Comparison of ENCODE assay signal across 3 fruit fly cellular contexts in genomic region chr3R:17934752-17935151, dm6.
TF ChIP-seq lines count a peak whose summit lies in the region.

No protein-coding gene starts in this region.

- no peak for TF ChIP-seq CTCF in whole organism, embryonic (GFP tag; optimal IDR thresholded peaks at IDR 0.05; lab: Kevin White, UChicago)

TF ChIP-seq in whole organism, embryonic, 481 proteins besides CTCF, POLR2A, EP300 and RAD21:
- TF ChIP-seq gsb-n (tag; optimal IDR thresholded peaks at IDR 0.05; lab: Kevin White, UChicago) (no peak), Dp (GFP tag; optimal IDR thresholded peaks at IDR 0.05; lab: Kevin White, UChicago) (no peak), dmrt11E (tag; optimal IDR thresholded peaks at IDR 0.05; lab: Kevin White, UChicago) (peak; percentile 2), CG30403 (GFP tag; optimal IDR thresholded peaks at IDR 0.05; lab: Kevin White, UChicago) (no peak), Hand (GFP tag; optimal IDR thresholded peaks at IDR 0.05; lab: Kevin White, UChicago) (no peak), Abd-B (GFP tag; optimal IDR thresholded peaks at IDR 0.05; lab: Kevin White, UChicago) (no peak), sens (GFP tag; lab: Kevin White, UChicago) (peak; percentile 68), prd (optimal IDR thresholded peaks at IDR 0.05; lab: Kevin White, UChicago) (no peak), prd (GFP tag; IDR thresholded peaks at IDR 0.05; lab: Robert Waterston, UW) (peak; percentile 39; the same call in 1 of the 3 replicates), hbn (GFP tag; IDR thresholded peaks at IDR 0.05; lab: Robert Waterston, UW; ENCODE audit: partially characterized antibody) (no peak)

TF ChIP-seq in whole organism, prepupa, 60 proteins besides CTCF, POLR2A, EP300 and RAD21 (continues in another document):
- TF ChIP-seq CG8632 (GFP tag; optimal IDR thresholded peaks at IDR 0.05; lab: Kevin White, UChicago) (no peak), fd59A (GFP tag; optimal IDR thresholded peaks at IDR 0.05; lab: Kevin White, UChicago) (no peak), CG9139 (GFP tag; optimal IDR thresholded peaks at IDR 0.05; lab: Kevin White, UChicago) (no peak), acj6 (GFP tag; optimal IDR thresholded peaks at IDR 0.05; lab: Kevin White, UChicago) (no peak), CG11902 (GFP tag; optimal IDR thresholded peaks at IDR 0.05; lab: Kevin White, UChicago) (no peak), Ets96B (tag; optimal IDR thresholded peaks at IDR 0.05; lab: Kevin White, UChicago) (peak; percentile 3), Blimp-1 (GFP tag; optimal IDR thresholded peaks at IDR 0.05; lab: Kevin White, UChicago) (no peak), CG3032 (tag; optimal IDR thresholded peaks at IDR 0.05; lab: Kevin White, UChicago) (no peak), ss (GFP tag; optimal IDR thresholded peaks at IDR 0.05; lab: Kevin White, UChicago) (no peak), Hr4 (GFP tag; optimal IDR thresholded peaks at IDR 0.05; lab: Kevin White, UChicago) (peak; percentile 16), CG6276 (GFP tag; optimal IDR thresholded peaks at IDR 0.05; lab: Kevin White, UChicago) (peak; percentile 7), CG10631 (GFP tag; optimal IDR thresholded peaks at IDR 0.05; lab: Kevin White, UChicago) (peak; percentile 23), dsx (GFP tag; optimal IDR thresholded peaks at IDR 0.05; lab: Kevin White, UChicago; ENCODE audit: poor library complexity, severe bottlenecking) (no peak), OdsH (GFP tag; optimal IDR thresholded peaks at IDR 0.05; lab: Kevin White, UChicago) (no peak), vri (GFP tag; optimal IDR thresholded peaks at IDR 0.05; lab: Kevin White, UChicago) (no peak), achi (GFP tag; optimal IDR thresholded peaks at IDR 0.05; lab: Kevin White, UChicago) (no peak), Eip93F (GFP tag; optimal IDR thresholded peaks at IDR 0.05; lab: Kevin White, UChicago) (no peak), CG11762 (GFP tag; optimal IDR thresholded peaks at IDR 0.05; lab: Kevin White, UChicago; ENCODE audit: insufficient read depth) (no peak), svp (GFP tag; lab: Kevin White, UChicago) (no peak), CG6163 (GFP tag; IDR thresholded peaks at IDR 0.05; lab: Robert Waterston, UW) (peak; percentile 48; the same call in 2 of the 3 replicates), lz (GFP tag; optimal IDR thresholded peaks at IDR 0.05; lab: Kevin White, UChicago) (no peak), CG6854 (GFP tag; optimal IDR thresholded peaks at IDR 0.05; lab: Kevin White, UChicago) (no peak), CG16779 (tag; optimal IDR thresholded peaks at IDR 0.05; lab: Kevin White, UChicago) (no peak), CG1621 (tag; optimal IDR thresholded peaks at IDR 0.05; lab: Kevin White, UChicago) (no peak), Hr39 (GFP tag; optimal IDR thresholded peaks at IDR 0.05; lab: Kevin White, UChicago) (no peak), CG31627 (GFP tag; optimal IDR thresholded peaks at IDR 0.05; lab: Kevin White, UChicago) (no peak), Ets21C (GFP tag; optimal IDR thresholded peaks at IDR 0.05; lab: Kevin White, UChicago) (no peak), spab (GFP tag; optimal IDR thresholded peaks at IDR 0.05; lab: Kevin White, UChicago) (no peak), CG32006 (GFP tag; optimal IDR thresholded peaks at IDR 0.05; lab: Kevin White, UChicago) (peak; percentile 27), fd85E (GFP tag; optimal IDR thresholded peaks at IDR 0.05; lab: Kevin White, UChicago) (no peak), Smox (GFP tag; optimal IDR thresholded peaks at IDR 0.05; lab: Kevin White, UChicago) (no peak), eg (GFP tag; IDR thresholded peaks at IDR 0.05; lab: Robert Waterston, UW) (no peak), CG6792 (GFP tag; optimal IDR thresholded peaks at IDR 0.05; lab: Kevin White, UChicago) (no peak), salr (GFP tag; optimal IDR thresholded peaks at IDR 0.05; lab: Kevin White, UChicago) (no peak), CG15336 (GFP tag; IDR thresholded peaks at IDR 0.05; lab: Robert Waterston, UW) (peak; percentile 48; the same call in 1 of the 2 replicates), Lpt (GFP tag; optimal IDR thresholded peaks at IDR 0.05; lab: Kevin White, UChicago) (no peak), esn (GFP tag; optimal IDR thresholded peaks at IDR 0.05; lab: Kevin White, UChicago) (no peak), Eip75B (GFP tag; optimal IDR thresholded peaks at IDR 0.05; lab: Kevin White, UChicago) (no peak), CG6808 (GFP tag; optimal IDR thresholded peaks at IDR 0.05; lab: Kevin White, UChicago) (no peak), CG8319 (GFP tag; optimal IDR thresholded peaks at IDR 0.05; lab: Kevin White, UChicago) (no peak), Hr38 (GFP tag; optimal IDR thresholded peaks at IDR 0.05; lab: Kevin White, UChicago) (no peak), CG4318 (GFP tag; optimal IDR thresholded peaks at IDR 0.05; lab: Kevin White, UChicago) (no peak), pdm3 (GFP tag; optimal IDR thresholded peaks at IDR 0.05; lab: Kevin White, UChicago) (no peak)

TF ChIP-seq in whole organism, pupa, 21 proteins besides CTCF, POLR2A, EP300 and RAD21:
- peak; percentile 7 for TF ChIP-seq CG17806 (tag; optimal IDR thresholded peaks at IDR 0.05; lab: Kevin White, UChicago)
- no peak for TF ChIP-seq D1 (tag; optimal IDR thresholded peaks at IDR 0.05; lab: Kevin White, UChicago)
- TF ChIP-seq CG9948 (tag; optimal IDR thresholded peaks at IDR 0.05; lab: Kevin White, UChicago), result peak; percentile 15
- TF ChIP-seq gl (tag; optimal IDR thresholded peaks at IDR 0.05; lab: Kevin White, UChicago), result no peak
- no peak for TF ChIP-seq CG10348 (GFP tag; IDR thresholded peaks at IDR 0.05; lab: Robert Waterston, UW)
- TF ChIP-seq Pif1B (GFP tag; optimal IDR thresholded peaks at IDR 0.05; lab: Kevin White, UChicago), result no peak
- TF ChIP-seq CG4496 (GFP tag; IDR thresholded peaks at IDR 0.05; lab: Robert Waterston, UW), result 0 out of 3 replicates have a peak, but pooled peaks have one; percentile 38
- TF ChIP-seq CG32121 (GFP tag; IDR thresholded peaks at IDR 0.05; lab: Robert Waterston, UW), result 0 out of 2 replicates have a peak, but pooled peaks have one; percentile 17
- peak; percentile 31 for TF ChIP-seq CG8301 (tag; optimal IDR thresholded peaks at IDR 0.05; lab: Kevin White, UChicago)
- no peak for TF ChIP-seq rn (GFP tag; IDR thresholded peaks at IDR 0.05; lab: Robert Waterston, UW)
- TF ChIP-seq Pif1A (GFP tag; optimal IDR thresholded peaks at IDR 0.05; lab: Kevin White, UChicago), result no peak
- no peak for TF ChIP-seq CG12605 (GFP tag; IDR thresholded peaks at IDR 0.05; lab: Robert Waterston, UW)
- TF ChIP-seq Ets98B (GFP tag; IDR thresholded peaks at IDR 0.05; lab: Robert Waterston, UW), result 0 out of 2 replicates have a peak, but pooled peaks have one; percentile 12
- peak; percentile 36 for TF ChIP-seq CG8159 (tag; optimal IDR thresholded peaks at IDR 0.05; lab: Kevin White, UChicago)
- TF ChIP-seq CG15710 (tag; optimal IDR thresholded peaks at IDR 0.05; lab: Kevin White, UChicago), result peak; percentile 1
- peak; percentile 26 for TF ChIP-seq CG14655 (GFP tag; optimal IDR thresholded peaks at IDR 0.05; lab: Kevin White, UChicago)
- TF ChIP-seq CG34367 (tag; optimal IDR thresholded peaks at IDR 0.05; lab: Kevin White, UChicago), result no peak
- TF ChIP-seq Snoo (tag; optimal IDR thresholded peaks at IDR 0.05; lab: Kevin White, UChicago), result no peak
- TF ChIP-seq EcR (GFP tag; optimal IDR thresholded peaks at IDR 0.05; lab: Kevin White, UChicago), result no peak
- no peak for TF ChIP-seq CG13204 (GFP tag; optimal IDR thresholded peaks at IDR 0.05; lab: Kevin White, UChicago)
